Worm (Caenorhabditis elegans) whole organism, midembryonic: Measurements from ENCODE around the gene C04E6.13.

Source experiments
- T22C8.4 ChIP-seq: fragments of 200-800 bp; sonication (Bioruptor generic); IDR thresholded peaks from 2 replicates; pipeline ENCODE4 v1.3.6; 2022; ENCODE audit warnings: missing genetic modification characterization, missing compliant biosample characterization
- cog-1 ChIP-seq: sonication (generic microtip); optimal IDR thresholded peaks from 2 replicates; lab custom pipeline; 2016; ENCODE audit warnings: missing genetic modification characterization, missing compliant biosample characterization
- flt-1 ChIP-seq: fragments of 200-800 bp; sonication (Bioruptor generic); IDR thresholded peaks from 2 replicates; pipeline ENCODE4 v1.3.6; 2022; ENCODE audit warnings: missing genetic modification characterization, missing compliant biosample characterization
- klf-2 ChIP-seq: fragments of 200-800 bp; sonication (Bioruptor generic); conservative IDR thresholded peaks from 2 replicates; pipeline ENCODE4 v1.3.6; 2022; ENCODE audit warnings: missing genetic modification reagents, missing genetic modification characterization, missing compliant biosample characterization
- med-1 ChIP-seq: sonication (generic microtip); optimal IDR thresholded peaks from 2 replicates; lab custom pipeline; 2017; ENCODE audit warnings: missing genetic modification characterization, mild to moderate bottlenecking, missing compliant biosample characterization, antibody characterized with exemption, missing genetic modification reagents; ENCODE audit not compliant: insufficient read depth
- ref-1 ChIP-seq: fragments of 200-800 bp; sonication (Bioruptor generic); conservative IDR thresholded peaks from 2 replicates; pipeline ENCODE4 v1.3.6; 2022; ENCODE audit warnings: missing genetic modification reagents, missing genetic modification characterization, missing compliant biosample characterization
- tab-1 ChIP-seq: fragments of 200-800 bp; sonication (Bioruptor generic); IDR thresholded peaks from 2 replicates; pipeline ENCODE4 v1.3.6; 2022; ENCODE audit warnings: missing genetic modification characterization, missing compliant biosample characterization
- ztf-23 ChIP-seq: fragments of 200-800 bp; sonication (Bioruptor generic); IDR thresholded peaks from 2 replicates; pipeline ENCODE4 v1.3.6; 2022; ENCODE audit warnings: missing genetic modification reagents, missing genetic modification characterization, missing compliant biosample characterization

DNA sequence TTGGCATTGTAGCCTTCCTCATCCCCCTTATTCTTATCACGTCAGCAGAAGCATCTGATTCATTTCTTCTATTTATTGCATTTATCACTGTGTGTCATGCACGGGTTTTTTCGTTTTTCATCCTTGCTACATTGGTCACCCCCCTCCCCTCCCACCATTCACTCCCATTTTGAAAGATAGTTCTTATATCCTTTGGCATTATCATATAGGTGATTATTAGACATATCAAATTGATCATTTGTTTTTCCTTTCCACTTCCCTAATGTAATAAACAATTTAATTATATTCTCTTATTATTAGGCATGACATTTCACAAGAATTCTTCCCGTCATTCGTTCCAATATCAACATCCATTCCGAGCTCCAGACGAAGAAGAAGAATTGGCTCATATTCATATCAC lies 38.6 kb downstream of the C04E6.13 start, which contains the start of gene M03F8.1:
- no peak for TF ChIP-seq med-1
- TF ChIP-seq T22C8.4 (GFP tag; lab: Robert Waterston, UW) = no peak
- no peak for TF ChIP-seq klf-2 (GFP tag; lab: Robert Waterston, UW)
- TF ChIP-seq ztf-23 (GFP tag; lab: Robert Waterston, UW) = no peak
- TF ChIP-seq tab-1 (GFP tag; lab: Robert Waterston, UW) = no peak
- no peak for TF ChIP-seq flt-1 (GFP tag; lab: Robert Waterston, UW)
- TF ChIP-seq ref-1 (GFP tag; lab: Robert Waterston, UW) = no peak
- TF ChIP-seq cog-1 (tag; lab: Kevin White, UChicago) = no peak
